Fruit fly (Drosophila melanogaster): ENCODE data around the gene naz.

naz gene

DNA sequence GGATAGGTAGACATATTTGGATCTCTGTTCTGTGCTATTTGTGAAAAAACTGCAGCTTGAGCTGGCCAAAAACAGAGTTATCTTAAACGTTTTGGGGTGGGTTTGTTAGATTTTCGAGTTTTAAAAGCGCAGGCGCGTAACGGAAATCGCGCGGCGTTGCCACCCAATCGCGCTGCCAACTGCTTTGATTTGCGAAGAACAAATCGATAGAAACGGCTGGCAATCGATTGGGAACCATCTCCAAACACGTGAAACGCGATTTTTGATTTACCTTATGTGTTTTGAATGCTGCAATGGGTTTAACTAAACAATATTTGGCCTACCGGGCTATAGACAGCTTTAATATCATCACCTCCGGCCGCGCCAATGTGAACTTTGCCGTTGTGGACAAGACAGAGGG lies 45.3 kb downstream of the naz start, which contains the start of the genes CG14312 and CG8064:
Gene CG14312 (minus strand): TSS at position 88 of the 400 bp plus-strand sequence.
Gene CG8064 (plus strand): TSS at position 220 of the 400 bp plus-strand sequence.
- TF ChIP-seq sob (GFP tag; IDR thresholded peaks at IDR 0.05) (no peak), Dp (GFP tag; optimal IDR thresholded peaks at IDR 0.05) (peak; percentile 81), Dbx (GFP tag; IDR thresholded peaks at IDR 0.05) (peak; percentile 8; the same call in 1 of the 3 replicates), Elba2 (GFP tag; optimal IDR thresholded peaks at IDR 0.05) (no peak), Optix (GFP tag; IDR thresholded peaks at IDR 0.05) (no peak), Trl (optimal IDR thresholded peaks at IDR 0.05) (no peak), Trl (GFP tag; optimal IDR thresholded peaks at IDR 0.05) (no peak), Xbp1 (GFP tag; optimal IDR thresholded peaks at IDR 0.05) (no peak), CG2129 (GFP tag; IDR thresholded peaks at IDR 0.05; ENCODE audit: partially characterized antibody) (no peak; the same call in 1 of the 2 replicates), CG14014 (GFP tag; IDR thresholded peaks at IDR 0.05) (no peak), CG7987 (GFP tag; optimal IDR thresholded peaks at IDR 0.05) (no peak), CG34422 (GFP tag; IDR thresholded peaks at IDR 0.05) (peak; percentile 61; the same call in 1 of the 3 replicates), CG1603 (tag; optimal IDR thresholded peaks at IDR 0.05) (no peak), yki (optimal IDR thresholded peaks at IDR 0.05) (no peak), CG7928 (GFP tag; optimal IDR thresholded peaks at IDR 0.05) (no peak), seq (GFP tag; IDR thresholded peaks at IDR 0.05) (peak; percentile 44; the same call in 1 of the 2 replicates), Side (GFP tag; optimal IDR thresholded peaks at IDR 0.05) (no peak), pum (GFP tag; optimal IDR thresholded peaks at IDR 0.05) (no peak), bcd (GFP tag; optimal IDR thresholded peaks at IDR 0.05) (no peak), CG14050 (GFP tag; IDR thresholded peaks at IDR 0.05) (no peak), pfk (GFP tag; optimal IDR thresholded peaks at IDR 0.05) (no peak), pros (GFP tag; optimal IDR thresholded peaks at IDR 0.05) (no peak), peb (GFP tag; IDR thresholded peaks at IDR 0.05) (no peak), lbe (GFP tag; optimal IDR thresholded peaks at IDR 0.05) (no peak), E2f2 (GFP tag; IDR thresholded peaks at IDR 0.05) (peak; percentile 88), CG15011 (GFP tag; optimal IDR thresholded peaks at IDR 0.05) (no peak), CG4360 (GFP tag; IDR thresholded peaks at IDR 0.05) (no peak), CG14710 (tag; optimal IDR thresholded peaks at IDR 0.05) (peak; percentile 32), CG34376 (GFP tag; optimal IDR thresholded peaks at IDR 0.05) (no peak), CG10366 (GFP tag; IDR thresholded peaks at IDR 0.05) (no peak), Taf1 (GFP tag; IDR thresholded peaks at IDR 0.05) (no peak), bbx (GFP tag; IDR thresholded peaks at IDR 0.05; ENCODE audit: partially characterized antibody) (peak; percentile 65), Dref (GFP tag; IDR thresholded peaks at IDR 0.05) (peak; percentile 94), CG12219 (GFP tag; optimal IDR thresholded peaks at IDR 0.05) (no peak), CG12659 (GFP tag; optimal IDR thresholded peaks at IDR 0.05) (peak; percentile 47), CG42726 (GFP tag; IDR thresholded peaks at IDR 0.05; ENCODE audit: partially characterized antibody) (peak; percentile 13; the same call in 1 of the 2 replicates), knrl (GFP tag; IDR thresholded peaks at IDR 0.05; ENCODE audit: partially characterized antibody) (peak; percentile 67), Opbp (GFP tag; IDR thresholded peaks at IDR 0.05; ENCODE audit: partially characterized antibody) (peak; percentile 75), CG3163 (GFP tag; optimal IDR thresholded peaks at IDR 0.05) (no peak), CG4404 (GFP tag; IDR thresholded peaks at IDR 0.05) (no peak), Med (GFP tag) (peak; percentile 55), CG9437 (GFP tag; optimal IDR thresholded peaks at IDR 0.05) (no peak), Mes4 (GFP tag; optimal IDR thresholded peaks at IDR 0.05) (no peak), CG13287 (GFP tag; IDR thresholded peaks at IDR 0.05; ENCODE audit: partially characterized antibody) (peak; percentile 81), Nf-YA (GFP tag; IDR thresholded peaks at IDR 0.05) (no peak), Vsx1 (GFP tag; optimal IDR thresholded peaks at IDR 0.05) (no peak), sd (tag; optimal IDR thresholded peaks at IDR 0.05) (no peak), hkb (optimal IDR thresholded peaks at IDR 0.05) (peak; percentile 39), hkb (GFP tag; IDR thresholded peaks at IDR 0.05) (no peak), CG8388 (GFP tag; optimal IDR thresholded peaks at IDR 0.05) (no peak), MESR4 (GFP tag; optimal IDR thresholded peaks at IDR 0.05) (peak; percentile 62), klu (GFP tag; IDR thresholded peaks at IDR 0.05) (no peak)

All from whole organism, embryonic.